Worm (Caenorhabditis elegans): ENCODE results near the gene M02E1.1.

DNA sequence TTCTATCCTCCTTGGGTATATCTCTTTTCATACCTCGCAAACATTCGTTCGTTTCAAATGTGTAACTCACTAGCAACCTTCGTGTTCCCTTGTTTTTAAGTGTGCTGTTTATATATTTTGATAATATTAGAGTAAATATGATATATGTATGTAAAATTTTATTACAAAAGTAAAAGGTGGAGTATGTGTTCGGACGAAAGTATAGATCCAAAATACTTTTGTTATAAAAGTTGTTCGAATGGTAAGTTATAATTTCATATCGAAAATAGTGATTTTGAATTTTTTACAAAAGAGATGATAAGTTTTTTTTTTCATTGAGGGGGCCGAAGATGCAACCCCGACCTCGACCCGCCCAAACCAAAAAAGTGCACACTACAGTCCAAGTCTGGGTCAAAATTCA lies 31.9 kb downstream of the M02E1.1 start, which contains the start of gene C04E7.1:
- TF ChIP-seq sem-2 (GFP tag; optimal IDR thresholded peaks at IDR 0.05): no peak
- TF ChIP-seq lsy-2 (tag; optimal IDR thresholded peaks at IDR 0.05): no peak
- no peak for TF ChIP-seq unc-62 (GFP tag; optimal IDR thresholded peaks at IDR 0.05)
- no peak for TF ChIP-seq ztf-11 (tag; optimal IDR thresholded peaks at IDR 0.05)
- no peak for TF ChIP-seq blmp-1 (tag; optimal IDR thresholded peaks at IDR 0.05)
- TF ChIP-seq mab-5 (tag; optimal IDR thresholded peaks at IDR 0.05): no peak
- no peak for TF ChIP-seq snpc-4 (tag; optimal IDR thresholded peaks at IDR 0.05)
- no peak for TF ChIP-seq mep-1 (tag; optimal IDR thresholded peaks at IDR 0.05)
- TF ChIP-seq sptf-1 (tag; optimal IDR thresholded peaks at IDR 0.05): no peak
- TF ChIP-seq nhr-76 (tag; optimal IDR thresholded peaks at IDR 0.05): no peak
- TF ChIP-seq bed-3 (GFP tag; optimal IDR thresholded peaks at IDR 0.05): no peak
- no peak for TF ChIP-seq ceh-39 (tag; optimal IDR thresholded peaks at IDR 0.05)
- TF ChIP-seq pha-4 (tag; optimal IDR thresholded peaks at IDR 0.05): no peak
